Worm (Caenorhabditis elegans) whole organism, L4/young adult: ENCODE results near the gene hsp-75.

Experiments
- W03F9.2 ChIP-seq: fragments of 150-350 bp; optimal IDR thresholded peaks from 2 replicates; lab custom pipeline; 2014; ENCODE audit warnings: missing biosample characterization, missing genetic modification characterization
- dao-5 ChIP-seq: sonication (generic microtip); optimal IDR thresholded peaks from 2 replicates; lab custom pipeline; 2016; ENCODE audit warnings: missing genotype, missing genetic modification characterization, moderate library complexity, missing compliant biosample characterization
- him-1 ChIP-seq: sonication (generic microtip); optimal IDR thresholded peaks from 2 replicates; lab custom pipeline; 2016; ENCODE audit warnings: missing genotype, missing genetic modification reagents, missing genetic modification characterization, missing compliant biosample characterization

DNA sequence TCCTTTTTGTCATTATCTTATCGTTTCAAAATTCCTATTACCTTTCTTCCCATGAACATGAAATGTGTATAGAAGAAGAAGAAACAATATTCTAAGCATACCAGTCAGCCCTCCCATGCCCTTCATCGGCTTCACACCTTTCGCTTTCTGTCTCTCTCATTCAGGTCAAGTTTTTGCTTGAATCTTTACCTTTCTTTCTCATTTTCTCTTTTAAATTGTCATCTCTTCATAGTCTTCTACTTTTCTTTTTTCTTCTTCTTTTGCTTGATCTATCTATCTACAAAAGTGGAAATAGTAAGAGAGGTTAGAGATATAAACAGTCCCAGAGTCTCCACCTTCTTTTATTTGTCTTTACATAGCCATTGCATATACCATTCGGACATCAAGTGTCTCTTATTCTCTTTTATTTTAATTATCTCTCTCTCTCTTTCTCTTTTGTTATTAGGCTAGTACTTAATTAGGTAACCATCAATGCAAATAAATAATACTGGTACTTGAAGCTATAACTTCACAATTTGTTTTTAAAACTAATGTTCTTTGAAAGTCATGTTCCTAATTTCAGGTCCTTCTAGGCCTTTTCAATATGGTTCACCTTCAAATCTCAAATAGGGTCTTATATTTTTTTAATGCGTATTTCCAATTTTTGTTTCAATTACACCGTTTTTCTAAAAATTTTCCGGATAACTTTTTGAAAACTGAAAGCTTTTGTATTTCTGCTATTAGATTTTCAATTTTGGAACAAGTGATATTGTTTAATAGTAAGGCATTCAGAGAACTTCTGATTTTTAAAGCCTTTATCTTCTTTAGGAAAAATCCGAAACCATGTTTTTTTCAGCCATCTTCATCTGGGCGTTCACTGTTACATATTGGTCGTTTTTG, 24.9 kb downstream of the hsp-75 start, which contains the start of gene dpy-31:
- TF ChIP-seq him-1 (tag; lab: Kevin White, UChicago) (no peak), dao-5 (tag; lab: Kevin White, UChicago) (no peak), W03F9.2 (tag; lab: Kevin White, UChicago) (no peak)
